Worm (Caenorhabditis elegans): ENCODE results near the gene wsp-1.

The wsp-1 gene

DNA sequence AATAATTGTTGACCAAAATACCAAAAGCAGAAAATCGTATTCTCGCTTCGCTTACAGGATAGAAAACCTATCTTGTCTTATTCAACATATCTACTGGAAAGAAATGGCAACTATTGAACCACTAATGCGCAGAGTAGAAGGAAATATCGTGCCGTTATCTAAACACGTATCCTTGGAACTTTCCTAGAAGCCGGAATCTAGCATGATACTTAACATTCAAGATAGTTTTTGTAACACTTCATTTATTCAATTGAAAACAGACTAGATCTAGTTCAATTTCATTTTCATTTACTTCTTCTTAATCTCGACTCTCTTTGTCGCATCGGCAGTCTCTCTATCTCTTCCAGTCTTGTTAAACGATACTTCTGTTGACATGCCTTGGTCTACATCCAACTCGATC lies 43.8 kb downstream of the wsp-1 start:
- TF ChIP-seq F37B4.10 (GFP tag; IDR thresholded peaks at IDR 0.05), result no peak
- TF ChIP-seq nhr-90 (tag; optimal IDR thresholded peaks at IDR 0.05), result peak; percentile 20

- TF ChIP-seq nhr-90 (tag; optimal IDR thresholded peaks at IDR 0.05) (no peak), hmg-1.2 (GFP tag; IDR thresholded peaks at IDR 0.05) (0 out of 2 replicates have a peak, but pooled peaks have one; percentile 10), madf-3 (GFP tag; IDR thresholded peaks at IDR 0.05) (no peak), rec-8 (tag; optimal IDR thresholded peaks at IDR 0.05) (no peak), B0261.1 (tag; optimal IDR thresholded peaks at IDR 0.05) (no peak)
Measured at ce11 chrIV:8153163-8153562, 45.6 kb downstream of the wsp-1 start.

ce11 chrIV:8152688-8153087 lies 46.1 kb downstream of the wsp-1 start:
- peak; percentile 16 for TF ChIP-seq nhr-80 (tag; optimal IDR thresholded peaks at IDR 0.05)
- TF ChIP-seq dpff-1 (tag; optimal IDR thresholded peaks at IDR 0.05), result no peak
- TF ChIP-seq nfyb-1 (GFP tag; IDR thresholded peaks at IDR 0.05), result 0 out of 2 replicates have a peak, but pooled peaks have one; percentile 13
- no peak for TF ChIP-seq let-526 (GFP tag; IDR thresholded peaks at IDR 0.05)
- TF ChIP-seq Y56A3A.18 (GFP tag; IDR thresholded peaks at IDR 0.05), result no peak
- no peak for TF ChIP-seq tbx-9 (tag; optimal IDR thresholded peaks at IDR 0.05; ENCODE audit: borderline replicate concordance)
- no peak for TF ChIP-seq let-607 (tag; optimal IDR thresholded peaks at IDR 0.05)
- TF ChIP-seq attf-3 (GFP tag; conservative IDR thresholded peaks at IDR 0.05), result no peak
- no peak for TF ChIP-seq sea-2 (GFP tag; IDR thresholded peaks at IDR 0.05)
- TF ChIP-seq B0261.1 (tag; optimal IDR thresholded peaks at IDR 0.05), result no peak
- no peak for TF ChIP-seq akir-1 (GFP tag; optimal IDR thresholded peaks at IDR 0.05)
- TF ChIP-seq dpl-1 (GFP tag; optimal IDR thresholded peaks at IDR 0.05), result no peak
- no peak for TF ChIP-seq atf-7 (tag; optimal IDR thresholded peaks at IDR 0.05)
- TF ChIP-seq Y95B8A.8 (GFP tag; IDR thresholded peaks at IDR 0.05), result no peak
- TF ChIP-seq madf-10 (tag; optimal IDR thresholded peaks at IDR 0.05), result no peak
- TF ChIP-seq T26A5.8 (tag; optimal IDR thresholded peaks at IDR 0.05), result no peak
- TF ChIP-seq cebp-1 (GFP tag; IDR thresholded peaks at IDR 0.05), result no peak
- no peak for TF ChIP-seq cebp-1 (tag; optimal IDR thresholded peaks at IDR 0.05)
- TF ChIP-seq egl-18 (GFP tag; IDR thresholded peaks at IDR 0.05), result no peak

DNA sequence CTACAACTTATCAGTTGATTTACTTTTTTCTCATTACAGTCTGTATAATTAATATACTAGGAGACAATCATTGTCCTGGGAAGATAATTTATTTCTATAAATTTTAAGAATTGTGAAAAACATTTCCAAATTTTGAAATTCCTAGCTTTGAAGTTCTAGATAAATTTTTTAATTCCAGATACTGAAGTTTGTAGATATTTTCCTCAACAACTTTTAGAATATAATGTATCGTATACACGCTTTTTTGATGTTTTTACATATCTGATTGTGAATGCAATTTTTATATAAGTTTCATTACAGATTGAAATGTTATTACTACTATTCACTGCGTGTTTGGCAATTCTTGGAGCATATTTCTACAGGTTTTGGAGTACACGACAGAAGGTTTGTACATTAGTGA lies 46.6 kb downstream of the wsp-1 start, which contains the start of gene faah-2:
faah-2 (plus strand) TSS at position 301 of the 400 bp plus-strand sequence.
- no peak for TF ChIP-seq madf-6 (GFP tag; IDR thresholded peaks at IDR 0.05)
- TF ChIP-seq F49E8.2 (tag; optimal IDR thresholded peaks at IDR 0.05; ENCODE audit: insufficient read depth), result no peak
- no peak for TF ChIP-seq ets-4 (GFP tag; optimal IDR thresholded peaks at IDR 0.05)
- no peak for TF ChIP-seq madf-10 (tag; optimal IDR thresholded peaks at IDR 0.05)
- no peak for TF ChIP-seq hlh-26 (GFP tag; conservative IDR thresholded peaks at IDR 0.05)
- TF ChIP-seq ekl-4 (GFP tag; IDR thresholded peaks at IDR 0.05), result no peak
- no peak for TF ChIP-seq unc-130 (GFP tag; optimal IDR thresholded peaks at IDR 0.05)
- TF ChIP-seq F52B5.7 (tag; optimal IDR thresholded peaks at IDR 0.05), result no peak
- no peak for TF ChIP-seq mxl-1 (tag; optimal IDR thresholded peaks at IDR 0.05)
- TF ChIP-seq F57A8.1 (GFP tag; optimal IDR thresholded peaks at IDR 0.05), result no peak
- no peak for TF ChIP-seq snpc-1.1 (tag; optimal IDR thresholded peaks at IDR 0.05; ENCODE audit: insufficient read depth)
- TF ChIP-seq bed-2 (GFP tag; IDR thresholded peaks at IDR 0.05), result no peak
- no peak for TF ChIP-seq cebp-2 (GFP tag; IDR thresholded peaks at IDR 0.05)
- TF ChIP-seq ceh-40 (GFP tag; IDR thresholded peaks at IDR 0.05), result no peak
- TF ChIP-seq lin-40 (tag; optimal IDR thresholded peaks at IDR 0.05), result no peak
- no peak for TF ChIP-seq F33H1.4 (GFP tag; IDR thresholded peaks at IDR 0.05)
